Worm (Caenorhabditis elegans) whole organism, L1 larva: ENCODE data around the gene Y82E9BL.6.

Experiments used
- lin-35 ChIP-seq, 2 experiments: fragments of 150-350 bp; optimal IDR thresholded peaks; 2 replicates each; lab custom pipeline; 2014; ENCODE audit warnings: missing biosample characterization in 2 of 2, missing genetic modification characterization in 2 of 2, missing genetic modification reagents in 2 of 2
- pqm-1 ChIP-seq: sonication (generic microtip); optimal IDR thresholded peaks from 3 replicates; lab custom pipeline; 2017; ENCODE audit warnings: missing biosample characterization, missing genetic modification characterization
- skn-1 ChIP-seq: fragments of 150-350 bp; optimal IDR thresholded peaks from 2 replicates; lab custom pipeline; 2014; ENCODE audit warnings: missing biosample characterization, missing genetic modification characterization

ce11 chrIII:1308887-1309286, 36.7 kb downstream of the Y82E9BL.6 start, which contains the start of gene Y82E9BL.12:
- TF ChIP-seq lin-35 (GFP tag; optimal IDR thresholded peaks at IDR 0.05; lab: Kevin White, UChicago) (no peak), pqm-1 (tag; lab: Kevin White, UChicago) (no peak), skn-1 (tag; lab: Kevin White, UChicago) (no peak)
